Fruit fly (Drosophila melanogaster): ENCODE measurements around the gene pigeon.
A peak's percentile ranks its signal among the peaks of the same experiment; 100 is the strongest.

Gene pigeon

DNA sequence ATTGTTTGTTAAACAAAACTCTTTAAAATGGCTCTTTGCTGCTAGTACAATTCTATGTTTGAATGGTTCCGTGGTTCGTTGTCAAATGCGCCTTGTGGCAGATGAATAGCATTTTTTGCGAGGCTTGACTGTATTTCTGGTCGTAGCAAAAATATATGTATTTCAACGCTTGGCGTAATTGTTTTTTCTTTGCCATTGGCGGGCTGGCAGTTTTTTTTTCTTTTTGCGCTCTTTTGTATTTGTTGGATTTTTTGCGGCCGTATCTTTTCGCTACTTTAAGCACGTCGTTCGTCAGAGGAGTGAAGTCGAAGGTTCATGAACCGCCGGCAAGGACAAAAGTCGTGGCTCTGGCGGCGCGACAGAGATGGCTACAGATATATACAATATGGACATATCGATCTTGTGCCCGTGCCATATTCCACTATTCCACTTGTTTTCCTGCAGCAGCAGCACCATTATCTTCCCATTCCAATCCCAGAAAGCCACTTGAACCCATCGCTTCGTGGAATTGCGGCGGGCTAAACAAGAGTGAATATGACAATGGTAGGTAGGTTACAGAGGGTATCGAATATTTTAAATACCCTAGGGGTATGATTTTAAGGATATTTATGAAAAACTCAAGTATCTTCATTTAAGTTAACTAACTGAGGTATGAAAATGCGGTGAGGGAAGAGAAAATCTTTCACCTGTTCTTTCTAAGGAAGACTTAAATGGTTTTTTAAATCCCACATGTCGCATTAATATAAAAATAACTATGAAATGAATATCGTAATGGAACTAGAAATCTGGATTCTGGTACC lies 29.7 kb upstream of the pigeon start:
- peak; percentile 61 for TF ChIP-seq CG17801 (GFP tag; optimal IDR thresholded peaks at IDR 0.05; ENCODE audit: partially characterized antibody)

dm6 chr2L:19156737-19157287 lies 29.0 kb upstream of the pigeon start:
- peak; percentile 11 for TF ChIP-seq CG17801 (GFP tag; optimal IDR thresholded peaks at IDR 0.05; ENCODE audit: partially characterized antibody)

DNA sequence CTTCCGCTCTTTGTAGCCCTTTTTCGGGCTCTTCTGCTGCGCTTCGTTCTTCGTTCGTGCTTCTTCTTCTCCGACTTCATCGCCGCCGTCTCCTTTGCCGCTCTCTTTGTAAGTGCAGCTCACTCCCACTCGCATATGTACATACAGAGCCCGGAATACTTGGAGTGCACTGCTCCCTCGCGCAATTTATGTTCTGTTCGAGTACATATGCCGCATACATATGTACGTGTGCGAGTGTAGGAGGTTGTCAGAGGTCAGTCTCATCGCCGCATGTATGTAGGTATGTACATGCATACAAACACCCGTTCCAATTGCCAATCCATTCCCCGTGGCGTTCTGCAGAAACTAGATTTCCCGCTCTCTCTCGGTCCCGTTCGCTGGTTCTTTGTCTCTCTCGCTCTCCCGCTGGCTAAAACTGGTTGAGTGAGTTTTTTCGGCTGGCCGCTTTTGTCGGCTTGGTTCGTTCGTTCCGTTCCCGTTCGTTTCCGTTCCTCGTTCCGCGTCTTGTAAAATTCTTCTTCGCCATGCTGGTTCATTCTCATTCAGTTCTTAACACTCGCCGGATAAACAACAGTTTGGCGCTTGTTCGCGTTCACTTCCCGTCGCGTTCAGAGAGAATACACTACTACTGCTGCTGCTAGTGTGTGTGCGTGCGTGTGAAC lies 27.7 kb upstream of the pigeon start:
- peak; percentile 79 for TF ChIP-seq CG17801 (GFP tag; optimal IDR thresholded peaks at IDR 0.05; ENCODE audit: partially characterized antibody)

dm6 chr2L:19158679-19159551 lies 26.9 kb upstream of the pigeon start:
- no peak for TF ChIP-seq CG17801 (GFP tag; optimal IDR thresholded peaks at IDR 0.05; ENCODE audit: partially characterized antibody)

dm6 chr2L:19159552-19160406 lies 26.1 kb upstream of the pigeon start:
- no peak for TF ChIP-seq CG17801 (GFP tag; optimal IDR thresholded peaks at IDR 0.05; ENCODE audit: partially characterized antibody)

- TF ChIP-seq CG17801 (GFP tag; optimal IDR thresholded peaks at IDR 0.05; ENCODE audit: partially characterized antibody) = no peak
Observed at dm6 chr2L:19161307-19161999, 24.4 kb upstream of the pigeon start.

DNA sequence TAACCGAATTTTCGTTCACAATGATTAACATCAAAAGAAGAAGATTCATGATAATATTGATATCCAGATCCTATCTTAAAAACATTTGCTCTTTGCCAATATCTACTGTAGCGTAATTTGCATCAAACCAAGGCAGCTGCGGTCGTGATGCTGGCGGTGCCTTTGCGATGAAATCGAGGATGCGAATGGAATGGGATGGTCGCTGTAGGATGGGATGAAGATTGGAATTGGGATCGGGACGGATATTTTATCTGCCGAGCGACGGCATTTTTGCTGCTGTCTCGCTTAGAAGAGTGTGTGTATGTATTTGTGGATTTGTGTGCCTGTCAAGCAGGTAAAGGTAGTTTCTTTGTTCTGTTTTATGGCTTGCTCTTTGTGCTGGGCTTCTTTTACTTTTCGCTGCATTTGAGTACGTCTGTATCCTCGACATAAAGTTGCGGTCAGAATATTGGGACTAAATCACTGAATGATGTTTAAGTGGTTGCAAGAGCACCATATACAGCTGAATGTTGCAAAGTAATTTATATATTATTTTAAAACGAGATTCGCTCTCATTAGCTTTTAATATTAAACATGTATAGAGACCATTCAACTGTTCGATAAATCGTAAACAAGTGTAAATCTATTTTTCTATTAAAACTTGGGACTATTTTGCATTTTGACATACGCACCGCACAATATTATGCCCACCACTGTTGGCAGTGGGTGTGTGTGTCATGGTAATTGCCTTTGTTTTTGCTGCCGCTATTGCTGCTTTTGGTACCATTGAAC lies 23.3 kb upstream of the pigeon start:
- no peak for TF ChIP-seq CG17801 (GFP tag; optimal IDR thresholded peaks at IDR 0.05; ENCODE audit: partially characterized antibody)

- TF ChIP-seq CG17801 (GFP tag; optimal IDR thresholded peaks at IDR 0.05; ENCODE audit: partially characterized antibody) = no peak
Observed at dm6 chr2L:19163143-19163974, 22.5 kb upstream of the pigeon start.

DNA sequence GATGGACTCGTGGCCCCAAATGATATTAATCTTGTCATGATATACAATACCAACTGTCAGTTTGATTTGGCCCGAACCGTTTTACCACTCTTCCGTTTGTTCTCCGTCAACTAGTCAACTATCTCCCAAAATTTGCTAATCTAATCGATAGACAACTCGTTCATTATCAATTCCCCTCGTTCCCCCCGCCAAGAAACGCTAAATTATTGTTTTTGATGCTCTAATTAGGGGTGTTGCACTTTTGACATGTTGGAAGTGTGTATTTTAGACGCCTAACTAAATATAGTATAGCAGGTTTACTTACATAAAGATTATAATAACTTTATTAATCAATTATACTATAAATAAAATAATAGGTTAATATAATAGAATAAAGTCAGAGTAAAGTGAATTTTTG lies 21.9 kb upstream of the pigeon start:
- no peak for TF ChIP-seq CG17801 (GFP tag; optimal IDR thresholded peaks at IDR 0.05; ENCODE audit: partially characterized antibody)

DNA sequence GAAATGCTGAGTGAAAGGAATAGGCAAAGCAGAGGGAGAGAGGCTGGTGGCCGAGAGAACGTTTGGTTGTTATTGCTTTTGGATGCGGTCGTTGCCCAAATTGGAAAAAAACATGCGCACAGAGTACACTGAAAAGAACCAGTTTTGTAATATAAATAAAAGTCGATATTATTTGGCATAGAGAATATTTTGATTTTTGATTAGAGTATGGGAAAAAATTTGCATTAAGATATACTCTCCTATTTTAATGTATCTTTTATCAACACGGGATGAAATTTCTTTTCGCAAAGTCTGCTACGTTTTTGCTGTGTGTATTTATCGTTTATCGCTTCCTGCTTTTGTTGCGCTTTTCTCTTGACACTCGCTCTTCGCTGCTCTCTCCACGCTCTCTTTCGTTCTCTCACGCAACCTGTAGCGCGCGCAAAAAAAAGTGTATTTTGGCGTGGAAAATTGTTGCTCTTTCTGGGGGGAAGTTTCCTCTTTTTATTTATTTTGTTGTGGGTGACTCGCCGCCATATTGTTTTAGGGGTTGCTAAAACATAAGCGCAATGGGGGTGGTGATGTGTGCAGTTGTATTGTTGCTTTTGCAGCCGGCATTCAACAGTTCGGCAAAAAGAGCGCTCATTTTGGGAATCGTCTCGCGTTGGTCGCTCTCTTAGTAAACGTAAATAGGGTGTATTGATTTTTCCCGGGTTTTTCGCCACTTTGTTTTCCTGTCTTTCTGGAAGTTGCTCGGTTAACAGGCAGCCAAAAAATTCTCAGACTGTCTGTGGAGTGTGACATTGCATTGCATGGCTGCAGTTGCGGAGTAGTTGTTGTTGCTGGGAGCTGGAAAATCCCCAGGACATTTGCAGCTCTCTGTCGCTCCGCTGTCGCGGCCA lies 20.7 kb upstream of the pigeon start:
- TF ChIP-seq CG17801 (GFP tag; optimal IDR thresholded peaks at IDR 0.05; ENCODE audit: partially characterized antibody) = peak; percentile 84

DNA sequence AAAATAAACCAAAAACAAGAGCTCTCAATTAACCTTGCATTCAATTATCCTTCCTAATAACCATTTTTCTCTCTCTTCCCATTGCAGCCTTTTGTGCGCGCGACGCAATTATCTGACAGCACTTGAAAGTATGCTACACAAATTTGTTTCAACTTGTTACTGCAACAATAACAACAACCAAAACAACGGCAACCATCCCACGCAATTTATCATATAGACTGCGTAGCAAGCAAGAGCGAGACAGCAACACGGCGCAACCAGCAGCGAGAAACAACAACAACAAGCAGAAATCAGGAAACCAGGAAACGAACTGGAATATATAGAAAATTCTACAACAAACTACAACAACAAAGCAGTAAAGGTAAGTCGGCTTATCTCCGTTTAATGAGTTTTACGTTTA lies 19.8 kb upstream of the pigeon start:
- TF ChIP-seq CG17801 (GFP tag; optimal IDR thresholded peaks at IDR 0.05; ENCODE audit: partially characterized antibody) = peak; percentile 39

All from ovary, adult (tissue).